Fruit fly (Drosophila melanogaster) whole organism, pupa: ENCODE measurements around the gene CG17195.

Experiments used
- CG10348 ChIP-seq: fragments of 200-800 bp; sonication (Bioruptor generic); IDR thresholded peaks from 2 replicates; pipeline ENCODE4 v1.3.6; 2022; ENCODE audit warnings: missing biosample characterization, missing genetic modification characterization
- CG15710 ChIP-seq: fragments of 200-800 bp; sonication (Bioruptor generic); optimal IDR thresholded peaks from 2 replicates; lab custom pipeline; 2018; ENCODE audit warnings: missing biosample characterization, mild to moderate bottlenecking, missing genetic modification characterization, moderate library complexity
- CG32121 ChIP-seq: fragments of 200-800 bp; sonication (Bioruptor generic); IDR thresholded peaks from 2 replicates; pipeline ENCODE4 v1.3.6; 2022; ENCODE audit warnings: missing biosample characterization, missing genetic modification characterization
- CG4496 ChIP-seq: fragments of 200-800 bp; sonication (Bioruptor generic); IDR thresholded peaks from 3 replicates; pipeline ENCODE4 v1.3.6; 2022; ENCODE audit warnings: missing biosample characterization, missing genetic modification characterization
- D1 ChIP-seq: fragments of 200-800 bp; sonication (Bioruptor generic); optimal IDR thresholded peaks from 2 replicates; lab custom pipeline; 2018; ENCODE audit warnings: missing biosample characterization, mild to moderate bottlenecking, missing genetic modification characterization, moderate library complexity
- EcR ChIP-seq: fragments of 200-800 bp; sonication (Bioruptor generic); optimal IDR thresholded peaks from 3 replicates; lab custom pipeline; 2019; ENCODE audit warnings: missing biosample characterization, missing genetic modification characterization, mild to moderate bottlenecking, moderate library complexity, missing genetic modification reagents
- Ets98B ChIP-seq: fragments of 200-800 bp; sonication (Bioruptor generic); IDR thresholded peaks from 2 replicates; pipeline ENCODE4 v1.3.6; 2022; ENCODE audit warnings: missing biosample characterization, missing genetic modification characterization
- Pif1A ChIP-seq: fragments of 200-800 bp; sonication (Bioruptor generic); optimal IDR thresholded peaks from 3 replicates; lab custom pipeline; 2016; ENCODE audit warnings: missing biosample characterization, missing genetic modification characterization
- Pif1B ChIP-seq: fragments of 200-800 bp; sonication (Bioruptor generic); optimal IDR thresholded peaks from 3 replicates; lab custom pipeline; 2016; ENCODE audit warnings: missing biosample characterization, missing genetic modification characterization
- Snoo ChIP-seq: fragments of 200-800 bp; sonication (Bioruptor generic); optimal IDR thresholded peaks from 3 replicates; lab custom pipeline; 2017; ENCODE audit warnings: missing biosample characterization, mild to moderate bottlenecking, missing genetic modification characterization, inconsistent platforms
- rn ChIP-seq: fragments of 200-800 bp; sonication (Bioruptor generic); IDR thresholded peaks from 2 replicates; pipeline ENCODE4 v1.3.6; 2022; ENCODE audit warnings: missing biosample characterization, missing genetic modification characterization

DNA sequence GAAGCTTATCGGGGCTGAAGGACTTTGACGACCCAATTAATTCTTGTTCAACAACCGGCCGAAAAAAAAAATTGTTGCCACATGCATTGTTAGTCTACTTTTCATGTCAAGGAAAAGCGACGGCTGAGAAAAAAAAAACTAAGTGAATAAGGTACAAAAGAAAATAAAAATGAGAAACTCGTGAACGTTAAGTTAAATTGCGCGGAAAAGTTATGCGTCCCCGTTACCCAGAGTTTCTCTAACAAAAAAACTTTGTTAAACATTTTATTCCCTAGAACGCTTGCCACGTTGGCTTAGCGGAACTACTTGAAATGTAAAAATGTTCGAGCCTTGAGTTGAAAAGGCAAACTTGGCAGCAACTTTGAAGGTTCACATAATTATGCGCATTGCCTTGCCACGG, 38.2 kb upstream of the CG17195 start, which contains the start of gene CG14354:
- TF ChIP-seq D1 (tag; lab: Kevin White, UChicago) = no peak
- no peak for TF ChIP-seq EcR (GFP tag; lab: Kevin White, UChicago)
- TF ChIP-seq CG4496 = no peak
- no peak for TF ChIP-seq Ets98B (GFP tag; lab: Robert Waterston, UW)
- TF ChIP-seq Snoo (tag; lab: Kevin White, UChicago) = no peak
- no peak for TF ChIP-seq Pif1B (GFP tag; lab: Kevin White, UChicago)
- TF ChIP-seq rn = no peak
- TF ChIP-seq CG32121 = no peak
- no peak for TF ChIP-seq CG15710 (tag; lab: Kevin White, UChicago)
- TF ChIP-seq Pif1A (GFP tag; lab: Kevin White, UChicago) = no peak
- no peak for TF ChIP-seq CG10348 (GFP tag; lab: Robert Waterston, UW)
